Worm (Caenorhabditis elegans): ENCODE results near the gene asp-5.

- TF ChIP-seq ama-1 (optimal IDR thresholded peaks at IDR 0.05) (no peak), fos-1 (tag; optimal IDR thresholded peaks at IDR 0.05) (no peak), nhr-77 (tag; optimal IDR thresholded peaks at IDR 0.05) (no peak), mdl-1 (tag; optimal IDR thresholded peaks at IDR 0.05) (no peak), elt-1 (tag; optimal IDR thresholded peaks at IDR 0.05) (no peak), unc-62 (GFP tag; optimal IDR thresholded peaks at IDR 0.05) (no peak), ZK546.5 (tag; optimal IDR thresholded peaks at IDR 0.05) (no peak), ceh-82 (tag; optimal IDR thresholded peaks at IDR 0.05) (no peak), lin-11 (tag; optimal IDR thresholded peaks at IDR 0.05) (no peak)
Measured at ce11 chrV:8291764-8292163, 19.6 kb downstream of the asp-5 start, which contains the start of gene srg-33.

Data from whole organism, L2 larva.